Worm (Caenorhabditis elegans) whole organism, L4 larva: ENCODE measurements around the gene C16C10.13.

ENCODE experiments used
- F10B5.3 ChIP-seq: sonication (generic microtip); optimal IDR thresholded peaks from 2 replicates; lab custom pipeline; 2016; ENCODE audit warnings: mild to moderate bottlenecking, missing genetic modification characterization, missing compliant biosample characterization
- F37D6.2 ChIP-seq: sonication (generic microtip); optimal IDR thresholded peaks from 2 replicates; lab custom pipeline; 2016; ENCODE audit warnings: mild to moderate bottlenecking, missing genetic modification characterization, missing compliant biosample characterization
- F44E2.7 ChIP-seq: fragments of 200-800 bp; sonication (Bioruptor generic); IDR thresholded peaks from 2 replicates; pipeline ENCODE4 v2.1.2; 2022; ENCODE audit warnings: missing genetic modification characterization, missing compliant biosample characterization
- Y48G9A.11 ChIP-seq: fragments of 200-800 bp; sonication (Bioruptor generic); IDR thresholded peaks from 2 replicates; pipeline ENCODE4 v1.3.6; 2022; ENCODE audit warnings: missing genetic modification reagents, missing genetic modification characterization, missing compliant biosample characterization
- ZK337.2 ChIP-seq: fragments of 200-800 bp; sonication (Bioruptor generic); IDR thresholded peaks from 2 replicates; pipeline ENCODE4 v1.3.6; 2022; ENCODE audit warnings: missing genetic modification reagents, missing genetic modification characterization, missing compliant biosample characterization
- ZK546.5 ChIP-seq, 2 experiments: sonication (generic microtip); optimal IDR thresholded peaks; 2 replicates each; lab custom pipeline; 2017; ENCODE audit warnings: missing biosample characterization in 2 of 2, missing genetic modification characterization in 2 of 2
- aly-2 ChIP-seq: sonication (generic microtip); optimal IDR thresholded peaks from 2 replicates; lab custom pipeline; 2018; ENCODE audit warnings: missing biosample characterization, missing genetic modification characterization
- attf-4 ChIP-seq: sonication (generic microtip); optimal IDR thresholded peaks from 3 replicates; lab custom pipeline; 2017; ENCODE audit warnings: missing biosample characterization, missing genetic modification characterization
- ceh-44 ChIP-seq: fragments of 200-800 bp; sonication (Bioruptor generic); IDR thresholded peaks from 2 replicates; pipeline ENCODE4 v1.3.6; 2022; ENCODE audit warnings: missing genetic modification reagents, missing genetic modification characterization, missing compliant biosample characterization
- ceh-82 ChIP-seq: sonication (generic microtip); optimal IDR thresholded peaks from 2 replicates; lab custom pipeline; 2017; ENCODE audit warnings: missing biosample characterization, missing genetic modification characterization
- daf-12 ChIP-seq: fragments of 150-350 bp; optimal IDR thresholded peaks from 2 replicates; lab custom pipeline; 2014; ENCODE audit warnings: missing biosample characterization, missing genetic modification reagents, missing genetic modification characterization
- daf-16 ChIP-seq, 3 experiments: sonication (generic microtip); optimal IDR thresholded peaks; 2 replicates each; lab custom pipeline; 2016 to 2017; ENCODE audit warnings: missing genetic modification characterization in 3 of 3, missing genetic modification reagents in 3 of 3, mild to moderate bottlenecking in 2 of 3, missing compliant biosample characterization in 2 of 3, missing biosample characterization in 1 of 3, moderate library complexity in 1 of 3
- dmd-6 ChIP-seq: fragments of 200-800 bp; sonication (Bioruptor generic); IDR thresholded peaks from 2 replicates; pipeline ENCODE4 v1.3.6; 2022; ENCODE audit warnings: missing genetic modification reagents, missing genetic modification characterization, missing compliant biosample characterization
- egl-27 ChIP-seq: sonication (generic microtip); optimal IDR thresholded peaks from 3 replicates; lab custom pipeline; 2017; ENCODE audit warnings: missing biosample characterization, missing genetic modification reagents, missing genetic modification characterization
- egl-43 ChIP-seq: fragments of 200-800 bp; sonication (Bioruptor generic); IDR thresholded peaks from 2 replicates; pipeline ENCODE4 v1.3.6; 2022; ENCODE audit warnings: missing genetic modification reagents, missing genetic modification characterization, missing compliant biosample characterization
- fos-1 ChIP-seq: fragments of 150-350 bp; optimal IDR thresholded peaks from 2 replicates; lab custom pipeline; 2014; ENCODE audit warnings: missing biosample characterization, missing genetic modification characterization
- hlh-11 ChIP-seq: fragments of 200-800 bp; sonication (Bioruptor generic); optimal IDR thresholded peaks from 2 replicates; lab custom pipeline; 2018; ENCODE audit warnings: mild to moderate bottlenecking, missing genetic modification characterization, missing compliant biosample characterization
- jun-1 ChIP-seq: fragments of 150-350 bp; optimal IDR thresholded peaks from 2 replicates; lab custom pipeline; 2014; ENCODE audit warnings: missing biosample characterization, missing genetic modification reagents, missing genetic modification characterization
- lin-13 ChIP-seq: fragments of 150-350 bp; optimal IDR thresholded peaks from 2 replicates; lab custom pipeline; 2014; ENCODE audit warnings: missing biosample characterization, missing genetic modification reagents, missing genetic modification characterization
- lin-29 ChIP-seq: fragments of 200-800 bp; sonication (Bioruptor generic); IDR thresholded peaks from 2 replicates; pipeline ENCODE4 v1.3.6; 2022; ENCODE audit warnings: missing genetic modification reagents, missing genetic modification characterization, missing compliant biosample characterization
- lin-39 ChIP-seq: fragments of 150-350 bp; optimal IDR thresholded peaks from 2 replicates; lab custom pipeline; 2014; ENCODE audit warnings: missing biosample characterization, missing genetic modification reagents, missing genetic modification characterization
- lir-3 ChIP-seq: sonication (generic microtip); optimal IDR thresholded peaks from 2 replicates; lab custom pipeline; 2016; ENCODE audit warnings: mild to moderate bottlenecking, missing genetic modification characterization, missing compliant biosample characterization
- lsy-2 ChIP-seq, 2 experiments: fragments of 150-350 bp in 1 of 2; sonication (generic microtip) in 1 of 2; optimal IDR thresholded peaks; 2 replicates each; lab custom pipeline; 2014 to 2017; ENCODE audit warnings: missing biosample characterization in 2 of 2, missing genetic modification characterization in 2 of 2
- madf-5 ChIP-seq, 2 experiments: fragments of 200-800 bp; sonication (Bioruptor generic); IDR thresholded peaks; 2 replicates each; pipeline ENCODE4 v1.3.6; 2022; ENCODE audit warnings: missing compliant biosample characterization in 2 of 2, missing genetic modification characterization in 2 of 2
- mdl-1 ChIP-seq, 2 experiments: fragments of 150-350 bp in 1 of 2; sonication (generic microtip) in 1 of 2; optimal IDR thresholded peaks; 2 replicates each; lab custom pipeline; 2014 to 2017; ENCODE audit warnings: missing biosample characterization in 2 of 2, missing genetic modification characterization in 2 of 2
- mdt-29 ChIP-seq: fragments of 200-800 bp; sonication (Bioruptor generic); IDR thresholded peaks from 2 replicates; pipeline ENCODE4 v1.3.6; 2022; ENCODE audit warnings: missing genetic modification reagents, missing genetic modification characterization, missing compliant biosample characterization
- mes-2 ChIP-seq: sonication (generic microtip); optimal IDR thresholded peaks from 2 replicates; lab custom pipeline; 2016; ENCODE audit warnings: missing genotype, mild to moderate bottlenecking, missing genetic modification characterization, missing compliant biosample characterization; ENCODE audit not compliant: poor library complexity, severe bottlenecking
- mxl-2 ChIP-seq: fragments of 200-800 bp; sonication (Bioruptor generic); conservative IDR thresholded peaks from 2 replicates; pipeline ENCODE4 v1.3.6; 2022; ENCODE audit warnings: missing genetic modification reagents, missing genetic modification characterization, missing compliant biosample characterization
- nhr-102 ChIP-seq: sonication (generic microtip); optimal IDR thresholded peaks from 2 replicates; lab custom pipeline; 2016; ENCODE audit warnings: mild to moderate bottlenecking, missing genetic modification characterization, moderate library complexity, missing compliant biosample characterization
- nhr-6 ChIP-seq: fragments of 150-350 bp; optimal IDR thresholded peaks from 2 replicates; lab custom pipeline; 2014; ENCODE audit warnings: missing biosample characterization, missing genetic modification characterization
- nhr-77 ChIP-seq: fragments of 150-350 bp; optimal IDR thresholded peaks from 2 replicates; lab custom pipeline; 2014; ENCODE audit warnings: missing biosample characterization, missing genetic modification characterization
- php-3 ChIP-seq: fragments of 200-800 bp; sonication (Bioruptor generic); IDR thresholded peaks from 2 replicates; pipeline ENCODE4 v1.3.6; 2022; ENCODE audit warnings: missing genetic modification reagents, missing genetic modification characterization, missing compliant biosample characterization
- pqm-1 ChIP-seq: sonication (generic microtip); optimal IDR thresholded peaks from 2 replicates; lab custom pipeline; 2017; ENCODE audit warnings: missing biosample characterization, missing genetic modification characterization
- rbr-2 ChIP-seq: sonication (generic microtip); optimal IDR thresholded peaks from 2 replicates; lab custom pipeline; 2016; ENCODE audit warnings: missing genotype, missing genetic modification characterization, missing compliant biosample characterization
- saeg-2 ChIP-seq: fragments of 200-800 bp; sonication (Bioruptor generic); IDR thresholded peaks from 2 replicates; pipeline ENCODE4 v1.3.6; 2022; ENCODE audit warnings: missing genetic modification reagents, missing genetic modification characterization, missing compliant biosample characterization
- snpc-1.2 ChIP-seq: fragments of 200-800 bp; sonication (Bioruptor generic); IDR thresholded peaks from 2 replicates; pipeline ENCODE4 v1.3.6; 2022; ENCODE audit warnings: missing genetic modification reagents, missing genetic modification characterization, missing compliant biosample characterization
- snpc-4 ChIP-seq: fragments of 150-350 bp; optimal IDR thresholded peaks from 2 replicates; lab custom pipeline; 2014; ENCODE audit warnings: missing biosample characterization, missing genetic modification characterization
- tra-1 ChIP-seq: fragments of 200-800 bp; sonication (Bioruptor generic); IDR thresholded peaks from 2 replicates; pipeline ENCODE4 v1.3.6; 2022; ENCODE audit warnings: missing genetic modification reagents, missing genetic modification characterization, missing compliant biosample characterization
- unc-130 ChIP-seq: sonication (generic microtip); optimal IDR thresholded peaks from 2 replicates; lab custom pipeline; 2016; ENCODE audit warnings: missing genetic modification reagents, missing genetic modification characterization, missing compliant biosample characterization
- zag-1 ChIP-seq: fragments of 150-350 bp; optimal IDR thresholded peaks from 2 replicates; lab custom pipeline; 2014; ENCODE audit warnings: missing biosample characterization, missing genetic modification characterization
- zfp-2 ChIP-seq: sonication (generic microtip); optimal IDR thresholded peaks from 2 replicates; lab custom pipeline; 2016; ENCODE audit warnings: mild to moderate bottlenecking, missing genetic modification characterization, missing compliant biosample characterization
- zip-11 ChIP-seq: fragments of 200-800 bp; sonication (Bioruptor generic); IDR thresholded peaks from 2 replicates; pipeline ENCODE4 v1.3.6; 2022; ENCODE audit warnings: missing genetic modification characterization, missing compliant biosample characterization
- zip-2 ChIP-seq: fragments of 150-350 bp; optimal IDR thresholded peaks from 2 replicates; lab custom pipeline; 2014; ENCODE audit warnings: missing biosample characterization, missing genetic modification characterization

C16C10.13 gene

DNA sequence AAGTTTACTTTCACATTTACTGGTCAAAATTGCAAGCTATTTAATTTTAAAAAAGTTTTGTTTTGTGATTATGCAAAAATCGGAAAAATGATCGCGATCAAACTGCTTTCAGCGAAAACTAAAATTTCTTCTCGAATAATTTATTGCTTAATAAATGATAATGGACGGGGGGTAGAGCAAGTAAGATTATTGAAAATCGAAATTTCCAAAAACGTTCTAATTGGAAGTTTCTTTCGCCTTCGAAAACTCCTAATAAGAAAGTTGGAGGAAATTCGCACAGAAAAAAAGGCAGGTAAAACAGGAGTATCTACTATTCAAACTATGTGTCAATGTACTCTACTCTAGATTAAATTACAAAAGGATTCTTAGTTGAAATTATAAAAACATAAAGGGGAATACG is 4.0 kb upstream of the C16C10.13 start (continued):
- TF ChIP-seq zag-1 (tag; lab: Kevin White, UChicago) (no peak), dmd-6 (GFP tag; lab: Robert Waterston, UW) (no peak), hlh-11 (tag; lab: Kevin White, UChicago) (no peak), fos-1 (tag; lab: Kevin White, UChicago) (no peak), zfp-2 (no peak), snpc-1.2 (GFP tag; lab: Robert Waterston, UW) (peak; percentile 66; the same call in 1 of the 2 replicates), ceh-82 (no peak), lsy-2 (tag; optimal IDR thresholded peaks at IDR 0.05; lab: Kevin White, UChicago) (no peak), tra-1 (GFP tag; lab: Robert Waterston, UW) (no peak), mes-2 (tag; lab: Kevin White, UChicago) (no peak), egl-27 (no peak), daf-12 (tag; lab: Kevin White, UChicago) (no peak), mdl-1 (tag; optimal IDR thresholded peaks at IDR 0.05; lab: Kevin White, UChicago) (no peak), Y48G9A.11 (GFP tag; lab: Robert Waterston, UW) (peak; percentile 60), ZK546.5 (tag; optimal IDR thresholded peaks at IDR 0.05; lab: Kevin White, UChicago) (no peak), zip-11 (GFP tag; lab: Robert Waterston, UW) (no peak), ceh-44 (GFP tag; lab: Robert Waterston, UW) (no peak), php-3 (no peak), mxl-2 (GFP tag; lab: Robert Waterston, UW) (no peak)

DNA sequence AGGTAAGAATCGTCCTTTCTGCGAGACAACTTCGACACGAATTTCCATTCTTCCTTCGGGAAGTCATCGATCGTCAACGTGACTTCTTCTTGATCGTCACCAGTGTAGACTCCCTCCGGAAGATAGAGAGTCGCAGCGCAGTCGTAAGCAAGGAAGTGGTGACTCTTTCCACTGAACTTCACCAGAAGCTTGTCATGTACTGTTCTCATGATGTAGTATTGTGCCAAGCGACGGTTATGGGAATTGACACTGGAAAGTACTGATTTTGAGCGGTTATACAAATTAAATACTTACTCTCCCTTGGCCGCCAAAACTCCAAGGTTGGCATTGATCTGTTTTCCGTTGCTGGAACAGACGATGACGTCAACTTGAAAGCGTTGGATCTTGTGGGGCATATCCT is 751 bp upstream of the C16C10.13 start:
- TF ChIP-seq F44E2.7 (GFP tag; lab: Robert Waterston, UW) (0 out of 2 replicates have a peak, but pooled peaks have one; percentile 12), egl-43 (GFP tag; lab: Robert Waterston, UW) (no peak), rbr-2 (tag; lab: Kevin White, UChicago) (no peak)

DNA sequence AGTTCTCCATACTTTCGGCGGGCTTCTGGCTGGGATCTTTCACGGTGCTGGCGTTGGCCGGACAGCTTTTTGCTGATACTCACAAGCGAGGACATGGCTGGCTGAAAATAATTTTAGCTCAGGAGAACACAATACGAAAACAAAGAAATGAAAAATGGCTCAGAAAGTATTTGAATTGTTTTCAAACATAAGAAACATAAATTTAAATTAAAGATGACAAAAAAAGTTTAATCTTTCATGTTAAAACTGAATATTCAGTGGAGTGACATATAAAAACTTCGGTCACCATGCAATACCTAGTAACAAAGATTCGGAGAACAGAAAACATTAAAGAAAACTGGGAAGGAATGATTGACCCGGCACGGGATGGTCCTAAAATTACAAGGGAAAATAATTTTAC is 2.3 kb downstream of the C16C10.13 start, which contains the start of gene C16C10.2:
Gene C16C10.2 (minus strand): TSS at position 101 of the 400 bp plus-strand sequence.
- no peak for TF ChIP-seq nhr-77 (tag; lab: Kevin White, UChicago)
- TF ChIP-seq dmd-6 (GFP tag; lab: Robert Waterston, UW) = no peak
- TF ChIP-seq lir-3 (tag; lab: Kevin White, UChicago) = no peak
- TF ChIP-seq aly-2 (tag; lab: Kevin White, UChicago) = no peak
- TF ChIP-seq F37D6.2 (tag; lab: Kevin White, UChicago) = no peak
- no peak for TF ChIP-seq lin-39 (tag; lab: Kevin White, UChicago)
- no peak for TF ChIP-seq F44E2.7 (GFP tag; lab: Robert Waterston, UW)
- no peak for TF ChIP-seq mdt-29 (GFP tag; lab: Robert Waterston, UW)

DNA sequence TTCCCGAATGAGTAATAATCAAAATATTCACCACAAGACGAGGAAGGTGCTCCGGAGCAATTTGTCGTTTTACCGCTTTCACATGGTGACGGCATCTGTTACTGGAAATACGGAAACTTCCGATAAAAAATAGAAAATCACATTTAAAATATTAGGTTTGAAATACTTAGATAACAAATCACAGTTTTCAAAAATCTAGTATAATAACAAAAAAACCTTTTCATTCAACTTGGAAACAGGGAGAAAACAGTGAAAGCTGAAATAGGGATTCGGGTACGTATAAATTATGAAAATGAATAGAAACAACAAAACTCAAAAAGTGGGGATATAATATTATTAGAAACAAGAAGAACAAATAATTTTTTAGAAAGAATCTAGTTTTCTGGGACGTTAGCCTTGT is 5.1 kb downstream of the C16C10.13 start, which contains the start of gene C16C10.1:
Gene C16C10.1 (minus strand): TSS at position 101 of the 400 bp plus-strand sequence.
- TF ChIP-seq unc-130 (GFP tag; lab: Kevin White, UChicago) (no peak), madf-5 (GFP tag; IDR thresholded peaks at IDR 0.05; lab: Robert Waterston, UW) (no peak), nhr-102 (tag; lab: Kevin White, UChicago) (no peak), mdt-29 (GFP tag; lab: Robert Waterston, UW) (no peak), lin-13 (no peak), zag-1 (tag; lab: Kevin White, UChicago) (no peak), pqm-1 (tag; lab: Kevin White, UChicago) (no peak), daf-16 (GFP tag; optimal IDR thresholded peaks at IDR 0.05; lab: Kevin White, UChicago) (no peak), daf-16 (tag; optimal IDR thresholded peaks at IDR 0.05; lab: Kevin White, UChicago) (no peak), daf-12 (tag; lab: Kevin White, UChicago) (no peak), attf-4 (tag; lab: Kevin White, UChicago) (no peak), ZK337.2 (no peak), jun-1 (tag; lab: Kevin White, UChicago) (no peak), lin-29 (no peak), snpc-4 (tag; lab: Kevin White, UChicago) (no peak), saeg-2 (GFP tag; lab: Robert Waterston, UW) (no peak), rbr-2 (tag; lab: Kevin White, UChicago) (no peak), F10B5.3 (no peak), zip-2 (no peak), nhr-6 (no peak)
